Worm (Caenorhabditis elegans): Measurements from ENCODE around the gene F28A12.10.

The F28A12.10 gene

DNA sequence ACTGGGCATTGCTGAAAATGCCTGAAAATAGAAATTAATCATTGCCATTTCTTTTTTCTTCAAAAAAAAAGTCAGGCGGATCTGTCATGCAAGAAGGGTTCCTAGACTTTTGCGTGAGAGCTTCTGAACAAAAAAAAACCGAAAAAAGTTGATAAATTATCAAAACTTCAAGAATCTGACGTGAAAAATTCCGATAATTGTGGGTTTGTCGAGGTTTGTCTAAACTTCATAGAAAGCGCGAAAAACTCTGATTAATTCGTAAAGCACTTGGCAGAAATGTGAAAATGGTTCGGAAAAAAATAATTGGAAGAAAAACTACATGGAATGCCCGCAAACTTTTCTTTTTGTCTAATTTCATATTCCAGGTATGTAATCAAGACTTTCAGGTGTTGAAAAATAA, 35.9 kb upstream of the F28A12.10 start, which contains the start of gene ZC190.5:
Gene ZC190.5 (minus strand): TSS at position 101 of the 400 bp plus-strand sequence.
- TF ChIP-seq nhr-237 (tag; optimal IDR thresholded peaks at IDR 0.05): no peak
- no peak for TF ChIP-seq lin-15B (tag; optimal IDR thresholded peaks at IDR 0.05)
- TF ChIP-seq lsy-12 (tag; optimal IDR thresholded peaks at IDR 0.05): no peak
- TF ChIP-seq ztf-11 (tag; optimal IDR thresholded peaks at IDR 0.05): no peak
- no peak for TF ChIP-seq pqm-1 (tag; optimal IDR thresholded peaks at IDR 0.05)
- TF ChIP-seq mdl-1 (tag; optimal IDR thresholded peaks at IDR 0.05): no peak
- no peak for TF ChIP-seq elt-2 (tag; optimal IDR thresholded peaks at IDR 0.05)
- TF ChIP-seq zag-1 (tag; optimal IDR thresholded peaks at IDR 0.05): no peak
- no peak for TF ChIP-seq nhr-25 (tag; optimal IDR thresholded peaks at IDR 0.05)

DNA sequence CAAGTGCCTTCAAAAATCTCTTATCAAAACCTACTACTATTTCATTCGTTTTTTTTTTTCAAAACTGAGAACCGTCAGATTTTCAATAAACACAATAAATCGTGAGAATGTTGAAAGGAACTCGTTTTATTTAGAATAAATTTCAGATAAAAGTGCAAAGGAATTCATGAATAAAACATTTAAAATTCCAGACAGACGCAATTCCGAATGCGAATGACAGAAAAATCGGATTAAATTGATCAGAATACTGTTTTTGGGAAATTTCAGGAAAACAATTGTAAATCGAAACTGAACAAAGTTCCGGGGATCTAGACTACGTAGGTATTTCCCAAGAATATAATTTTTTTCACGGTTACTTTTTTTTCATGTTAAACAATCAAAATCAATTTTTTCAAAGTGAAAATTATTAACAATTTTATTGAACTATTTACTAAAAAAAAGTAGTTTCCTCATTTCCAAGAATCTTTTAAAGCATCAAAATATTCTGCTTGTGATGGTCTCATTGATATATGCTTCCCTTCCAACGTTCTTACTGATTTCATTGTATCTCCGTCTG, 34.1 kb upstream of the F28A12.10 start:
- TF ChIP-seq egl-27 (tag; optimal IDR thresholded peaks at IDR 0.05) (no peak), hmg-11 (tag; optimal IDR thresholded peaks at IDR 0.05) (no peak), lin-15B (tag; optimal IDR thresholded peaks at IDR 0.05) (no peak), elt-3 (tag; optimal IDR thresholded peaks at IDR 0.05) (no peak), R02D3.7 (tag; optimal IDR thresholded peaks at IDR 0.05) (peak; percentile 5), nhr-25 (tag; optimal IDR thresholded peaks at IDR 0.05) (no peak), nfya-1 (tag; optimal IDR thresholded peaks at IDR 0.05; ENCODE audit: insufficient read depth) (no peak), aly-2 (tag; optimal IDR thresholded peaks at IDR 0.05) (peak; percentile 87), nhr-28 (tag; optimal IDR thresholded peaks at IDR 0.05) (no peak), elt-2 (tag; optimal IDR thresholded peaks at IDR 0.05) (no peak), nhr-77 (tag; optimal IDR thresholded peaks at IDR 0.05) (peak; percentile 70), nhr-76 (tag; optimal IDR thresholded peaks at IDR 0.05) (peak; percentile 29), ceh-16 (tag; optimal IDR thresholded peaks at IDR 0.05) (no peak), fos-1 (tag; optimal IDR thresholded peaks at IDR 0.05) (no peak), nhr-43 (tag; optimal IDR thresholded peaks at IDR 0.05; ENCODE audit: poor library complexity, severe bottlenecking) (no peak)

DNA sequence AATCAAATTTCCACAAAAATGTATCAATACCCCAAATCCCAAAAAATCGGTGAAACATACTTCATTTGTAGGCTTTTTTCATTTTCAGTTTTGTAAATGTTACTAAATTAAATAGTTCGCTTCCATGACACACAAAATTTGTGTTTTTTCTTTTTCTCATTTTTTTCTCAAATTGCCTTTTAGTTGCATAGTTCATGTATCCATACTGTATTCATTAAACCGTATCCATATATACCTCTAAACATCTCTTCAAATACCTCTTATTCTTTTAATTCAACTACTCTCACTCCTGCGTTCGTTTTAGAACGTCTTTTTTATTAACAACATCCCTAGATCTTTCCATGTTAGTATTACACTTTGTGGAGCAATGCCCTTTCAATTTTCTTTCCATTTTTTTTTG, 33.2 kb upstream of the F28A12.10 start:
- no peak for TF ChIP-seq fkh-2 (tag; optimal IDR thresholded peaks at IDR 0.05)
- no peak for TF ChIP-seq elt-1 (tag; optimal IDR thresholded peaks at IDR 0.05)
- no peak for TF ChIP-seq nhr-77 (tag; optimal IDR thresholded peaks at IDR 0.05)
- no peak for TF ChIP-seq nhr-11 (tag; optimal IDR thresholded peaks at IDR 0.05)
- TF ChIP-seq ama-1 (optimal IDR thresholded peaks at IDR 0.05): no peak

DNA sequence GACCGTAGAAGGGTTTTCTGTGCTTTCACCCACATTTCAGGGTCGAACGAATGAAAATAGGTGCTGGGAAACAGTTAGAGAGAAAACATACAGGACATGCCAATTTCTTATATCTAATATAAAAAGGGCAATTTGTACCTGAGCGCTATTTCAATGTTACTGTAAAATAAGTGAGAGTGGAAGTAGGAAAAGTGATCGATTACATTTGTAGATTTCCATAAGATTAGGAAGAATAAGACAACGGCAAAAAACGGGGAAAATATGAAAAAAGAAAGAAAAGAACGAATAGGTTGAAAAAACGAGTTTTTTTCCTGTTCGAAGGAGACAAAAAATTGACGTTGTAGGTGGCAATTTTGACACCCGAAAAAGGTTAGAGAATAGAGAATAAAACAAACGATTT, 30.7 kb upstream of the F28A12.10 start:
- TF ChIP-seq elt-2 (tag; optimal IDR thresholded peaks at IDR 0.05) (no peak), elt-1 (tag; optimal IDR thresholded peaks at IDR 0.05) (peak; percentile 83), nhr-25 (tag; optimal IDR thresholded peaks at IDR 0.05) (peak; percentile 44), R02D3.7 (tag; optimal IDR thresholded peaks at IDR 0.05) (no peak), ZK546.5 (tag; optimal IDR thresholded peaks at IDR 0.05) (no peak), zag-1 (tag; optimal IDR thresholded peaks at IDR 0.05) (no peak), nhr-23 (tag; optimal IDR thresholded peaks at IDR 0.05) (no peak)

DNA sequence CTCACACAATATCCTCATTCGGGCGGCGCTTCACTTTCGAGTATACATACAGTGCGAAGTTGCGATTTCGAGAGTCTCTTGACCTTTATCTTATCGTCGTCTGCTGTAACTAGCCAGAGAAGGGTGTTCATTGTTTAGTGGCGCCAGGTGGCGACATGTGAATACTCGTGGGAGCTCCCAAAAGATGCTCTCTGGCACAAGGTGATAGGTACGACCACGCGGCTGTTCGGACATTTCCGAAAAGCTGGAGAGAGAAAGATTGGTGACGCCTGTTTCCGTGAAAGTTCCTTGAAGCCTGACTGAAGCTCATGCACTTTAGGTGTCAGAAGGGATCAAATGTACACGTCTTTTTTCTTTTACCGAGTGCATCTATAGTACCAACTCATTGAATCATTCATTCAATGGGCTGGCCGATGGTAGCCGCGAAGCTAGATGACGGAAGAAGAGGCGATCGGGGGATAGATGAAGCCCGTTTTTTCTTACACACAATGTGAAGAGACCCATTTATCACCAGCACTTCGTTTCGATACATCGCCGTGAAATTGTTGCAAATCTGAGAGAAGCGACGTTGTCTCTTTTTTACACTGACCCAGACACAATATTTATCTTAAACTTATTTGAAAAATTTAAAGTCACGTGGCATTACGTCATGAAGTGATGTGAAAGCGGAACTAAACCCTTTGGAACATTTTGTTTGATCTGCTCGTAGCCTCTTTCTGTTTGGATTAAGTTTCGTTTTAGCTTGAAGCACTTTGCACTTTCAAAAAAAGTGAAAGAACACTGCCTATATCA, 29.9 kb upstream of the F28A12.10 start:
- peak; percentile 4 for TF ChIP-seq lin-39 (tag; optimal IDR thresholded peaks at IDR 0.05)
- peak; percentile 30 for TF ChIP-seq nhr-25 (tag; optimal IDR thresholded peaks at IDR 0.05)
- no peak for TF ChIP-seq fkh-2 (tag; optimal IDR thresholded peaks at IDR 0.05)
- no peak for TF ChIP-seq lsy-12 (tag; optimal IDR thresholded peaks at IDR 0.05)

- no peak for TF ChIP-seq elt-3 (tag; optimal IDR thresholded peaks at IDR 0.05)
- no peak for TF ChIP-seq lin-39 (tag; optimal IDR thresholded peaks at IDR 0.05)
Observed at ce11 chrV:8665765-8666164, 28.2 kb upstream of the F28A12.10 start, which contains the start of gene ZC190.4. ZC190.4 (plus strand) TSS chrV:8666065.

DNA sequence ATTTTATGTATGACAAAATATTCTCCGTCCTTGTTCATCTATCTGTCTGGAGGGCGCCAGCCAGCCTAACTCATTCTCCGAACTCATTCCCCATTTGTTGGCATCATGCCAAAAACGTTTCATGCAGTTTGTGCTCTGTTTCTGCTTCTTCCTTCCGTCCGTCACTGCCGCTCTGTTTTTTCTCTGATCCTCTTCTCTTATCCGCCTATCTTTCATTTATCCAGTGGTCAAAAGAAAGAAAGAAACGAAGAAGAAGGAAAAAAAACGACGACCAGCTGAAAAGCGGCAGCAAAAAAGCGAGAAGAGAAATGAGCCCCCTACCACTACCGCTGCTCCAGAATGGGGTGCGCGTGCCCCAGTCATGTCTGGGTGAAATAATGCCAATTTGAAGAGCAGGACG, 25.5 kb upstream of the F28A12.10 start:
- no peak for TF ChIP-seq nhr-11 (tag; optimal IDR thresholded peaks at IDR 0.05)
- no peak for TF ChIP-seq aly-2 (tag; optimal IDR thresholded peaks at IDR 0.05)
- TF ChIP-seq lin-39 (tag; optimal IDR thresholded peaks at IDR 0.05): peak; percentile 66
- TF ChIP-seq nfya-1 (tag; optimal IDR thresholded peaks at IDR 0.05; ENCODE audit: insufficient read depth): peak; percentile 56
- TF ChIP-seq elt-1 (tag; optimal IDR thresholded peaks at IDR 0.05): no peak
- no peak for TF ChIP-seq daf-12 (tag; optimal IDR thresholded peaks at IDR 0.05)
- TF ChIP-seq hmg-11 (tag; optimal IDR thresholded peaks at IDR 0.05): peak; percentile 9
- TF ChIP-seq snpc-4 (tag; optimal IDR thresholded peaks at IDR 0.05): peak; percentile 15
- TF ChIP-seq tbx-2 (tag; optimal IDR thresholded peaks at IDR 0.05): peak; percentile 66
